Fruit fly (Drosophila melanogaster): ENCODE data around the gene CG32006.

The CG32006 gene

DNA sequence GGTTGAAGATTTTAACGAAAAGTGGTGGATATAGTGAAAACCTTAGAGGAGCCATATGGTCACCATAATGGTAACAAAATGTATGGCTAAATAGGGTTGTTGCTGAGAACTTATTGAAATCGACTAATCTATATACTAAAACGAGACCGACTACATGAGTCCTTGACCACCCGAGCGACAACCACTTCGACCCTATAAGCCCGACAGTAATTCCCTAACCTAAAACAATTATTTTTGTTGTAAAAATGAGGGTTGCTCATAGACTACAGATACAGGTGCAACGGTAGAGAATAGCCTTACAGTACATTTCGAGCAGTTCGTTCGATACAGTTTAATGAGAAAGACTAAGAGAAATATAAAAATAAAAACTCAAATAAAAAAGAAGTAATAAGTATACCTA, at the start of gene CG32006:
Gene CG32006, plus strand, starts transcription at position 312 of the 400 bp plus-strand sequence.
- TF ChIP-seq psq (optimal IDR thresholded peaks at IDR 0.05) (no peak), h (optimal IDR thresholded peaks at IDR 0.05) (no peak), insv (optimal IDR thresholded peaks at IDR 0.05) (no peak), Myc (optimal IDR thresholded peaks at IDR 0.05) (no peak), Sin3A (optimal IDR thresholded peaks at IDR 0.05) (no peak), ttk (optimal IDR thresholded peaks at IDR 0.05) (no peak)

DNA sequence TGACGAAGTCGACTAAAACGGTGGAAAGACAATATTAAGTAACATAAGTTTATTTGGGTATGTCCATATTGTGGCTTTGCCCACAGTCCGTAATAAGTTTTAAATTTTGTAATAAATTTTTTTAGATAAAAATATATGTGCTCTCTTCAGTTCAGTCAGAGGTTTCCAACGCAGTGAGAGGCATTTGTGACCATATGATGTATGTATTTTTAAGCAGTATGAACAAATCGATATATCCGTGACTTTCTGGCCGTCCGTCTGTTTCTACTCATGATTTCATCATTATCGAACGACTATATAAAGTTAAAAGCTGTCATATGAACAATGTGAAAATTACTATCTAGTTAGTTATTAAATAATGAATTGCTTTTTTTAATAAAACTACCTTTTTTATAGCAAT, 48.4 kb upstream of the CG32006 start:
- TF ChIP-seq Sin3A (optimal IDR thresholded peaks at IDR 0.05): no peak
- no peak for TF ChIP-seq h (optimal IDR thresholded peaks at IDR 0.05)
- no peak for TF ChIP-seq insv (optimal IDR thresholded peaks at IDR 0.05)
- TF ChIP-seq psq (optimal IDR thresholded peaks at IDR 0.05): no peak
- TF ChIP-seq ttk (optimal IDR thresholded peaks at IDR 0.05): no peak
- no peak for TF ChIP-seq Myc (optimal IDR thresholded peaks at IDR 0.05)

DNA sequence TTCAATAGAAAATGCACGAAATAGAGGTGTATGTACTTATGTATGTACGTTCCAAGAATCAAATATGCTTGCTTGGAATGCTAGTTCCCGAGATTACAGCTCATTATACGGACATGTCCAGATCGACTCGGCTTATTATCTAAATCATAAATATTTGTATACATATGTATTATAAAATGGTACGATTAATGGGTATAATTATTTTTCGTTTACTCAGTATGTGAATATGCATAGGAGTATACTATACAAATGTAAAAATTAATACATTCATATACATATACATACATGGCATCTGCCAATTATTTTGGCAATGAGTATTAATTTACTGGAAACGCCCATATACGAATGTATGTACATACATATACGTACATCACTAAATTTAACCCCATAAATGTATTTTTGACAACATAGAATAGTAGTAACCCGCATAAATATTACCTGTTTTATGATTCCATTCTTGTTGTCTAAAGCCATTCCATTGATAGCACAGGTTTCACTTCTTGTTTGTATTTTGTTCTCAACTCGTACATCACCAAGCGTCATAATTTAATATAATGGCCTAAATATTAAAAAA, 21.6 kb upstream of the CG32006 start:
- TF ChIP-seq h (optimal IDR thresholded peaks at IDR 0.05): no peak
- no peak for TF ChIP-seq Sin3A (optimal IDR thresholded peaks at IDR 0.05)
- TF ChIP-seq Myc (optimal IDR thresholded peaks at IDR 0.05): no peak
- TF ChIP-seq psq (optimal IDR thresholded peaks at IDR 0.05): no peak
- no peak for TF ChIP-seq insv (optimal IDR thresholded peaks at IDR 0.05)
- TF ChIP-seq ttk (optimal IDR thresholded peaks at IDR 0.05): no peak

DNA sequence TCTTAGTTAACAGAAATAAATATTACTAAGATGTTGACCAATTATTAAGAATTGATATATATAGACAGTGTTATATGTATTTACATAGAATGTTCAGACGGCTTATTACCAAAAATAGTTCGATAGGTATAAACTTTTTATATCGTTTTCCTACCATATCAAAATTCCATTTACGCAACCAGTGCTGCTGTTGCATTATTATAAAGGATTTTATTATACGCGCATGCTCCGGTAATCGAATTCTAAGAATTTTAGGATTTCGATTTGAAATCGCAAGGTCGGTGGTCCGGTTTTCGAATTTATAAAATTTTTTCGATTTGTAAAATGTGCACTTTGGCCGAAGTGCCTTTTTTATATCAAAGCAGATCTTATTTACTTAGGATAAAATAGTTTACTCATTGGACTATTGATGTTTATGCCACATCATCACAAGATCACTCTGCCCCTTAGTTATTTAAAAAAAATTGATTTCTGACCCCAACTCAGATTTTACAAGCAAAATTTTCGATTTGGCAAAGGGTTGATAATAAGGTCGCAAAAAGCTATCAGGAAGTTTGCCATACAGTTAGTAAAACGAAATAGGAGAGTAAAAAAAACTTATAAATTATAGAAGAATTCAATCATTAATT, 20.8 kb upstream of the CG32006 start, which contains the start of gene Ank:
Gene Ank, minus strand, starts transcription at position 206 of the 629 bp plus-strand sequence.
- no peak for TF ChIP-seq psq (optimal IDR thresholded peaks at IDR 0.05)
- no peak for TF ChIP-seq insv (optimal IDR thresholded peaks at IDR 0.05)

DNA sequence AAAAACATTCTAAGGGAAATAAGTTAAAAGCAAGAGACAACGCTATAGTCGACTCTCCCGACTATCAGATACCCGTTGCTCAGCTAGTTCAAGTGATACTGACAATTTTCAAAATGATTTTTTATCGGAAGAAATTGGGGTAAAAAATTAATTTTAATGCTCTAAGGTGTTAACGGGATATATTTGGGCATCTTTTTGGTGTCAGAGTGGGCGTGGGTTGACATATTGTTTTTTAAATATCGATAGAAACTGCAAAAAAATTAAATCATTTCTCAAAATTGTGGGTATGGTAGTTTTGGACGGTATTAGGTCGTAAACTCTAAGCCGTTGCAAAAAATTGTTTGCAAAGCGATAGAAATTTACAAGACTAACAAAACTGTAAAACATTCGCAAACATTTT, 20.0 kb upstream of the CG32006 start:
- TF ChIP-seq ttk (optimal IDR thresholded peaks at IDR 0.05) (no peak), psq (optimal IDR thresholded peaks at IDR 0.05) (no peak), Sin3A (optimal IDR thresholded peaks at IDR 0.05) (no peak)

DNA sequence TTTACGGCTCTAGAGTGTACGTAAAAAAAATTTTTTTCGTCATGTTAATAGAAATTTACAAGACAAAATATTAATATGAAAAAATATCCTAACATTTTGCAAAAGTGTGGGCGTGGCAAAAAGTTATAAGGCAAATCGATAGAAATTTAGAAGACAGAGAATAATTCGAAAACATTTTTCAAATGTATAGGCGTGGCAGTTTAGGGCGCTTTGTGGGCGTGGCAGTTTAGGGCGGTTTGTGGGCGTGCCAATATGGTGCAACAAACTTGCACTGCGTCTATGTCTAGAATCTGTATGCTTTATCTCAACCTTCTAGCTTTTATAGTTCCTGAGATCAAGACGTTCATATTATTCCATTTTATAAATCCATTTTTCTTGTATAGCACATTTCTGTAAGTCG, 19.6 kb upstream of the CG32006 start:
- TF ChIP-seq ttk (optimal IDR thresholded peaks at IDR 0.05) (no peak), insv (optimal IDR thresholded peaks at IDR 0.05) (no peak), Sin3A (optimal IDR thresholded peaks at IDR 0.05) (no peak), Myc (optimal IDR thresholded peaks at IDR 0.05) (no peak), psq (optimal IDR thresholded peaks at IDR 0.05) (no peak), h (optimal IDR thresholded peaks at IDR 0.05) (no peak)

DNA sequence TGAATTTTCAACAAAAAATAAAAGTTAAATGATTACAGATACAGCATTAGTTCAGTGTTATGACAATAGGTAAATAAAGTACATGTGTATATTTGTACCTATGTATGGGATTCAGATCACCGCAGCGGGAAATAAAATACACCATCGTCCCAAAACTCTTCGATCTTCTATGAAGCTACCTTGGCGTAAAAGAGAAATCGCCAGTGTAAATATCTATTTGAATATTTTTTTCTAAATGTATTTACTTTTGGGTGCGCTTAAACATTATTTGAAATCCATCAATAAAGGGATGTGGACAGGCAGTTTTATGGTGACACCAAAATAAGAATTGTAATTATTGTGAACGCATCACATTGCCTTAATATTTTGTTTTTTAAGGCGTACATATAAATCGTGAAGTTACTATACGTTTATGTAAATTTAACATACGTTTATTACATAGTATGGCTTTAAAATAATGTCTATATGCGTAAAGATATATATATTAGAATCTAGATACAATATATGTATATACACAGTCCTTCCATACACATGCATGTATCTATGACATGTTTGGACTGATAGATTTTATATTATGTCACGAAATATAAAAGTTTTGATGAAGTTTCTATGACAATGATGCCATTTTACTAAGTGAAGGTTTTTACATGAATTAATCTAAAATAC, 18.5 kb upstream of the CG32006 start, which contains the start of gene anne:
Gene anne, plus strand, starts transcription at position 263 of the 666 bp plus-strand sequence.
- TF ChIP-seq psq (optimal IDR thresholded peaks at IDR 0.05) (no peak), Sin3A (optimal IDR thresholded peaks at IDR 0.05) (no peak), insv (optimal IDR thresholded peaks at IDR 0.05) (no peak), ttk (optimal IDR thresholded peaks at IDR 0.05) (no peak), h (optimal IDR thresholded peaks at IDR 0.05) (peak; percentile 58)

DNA sequence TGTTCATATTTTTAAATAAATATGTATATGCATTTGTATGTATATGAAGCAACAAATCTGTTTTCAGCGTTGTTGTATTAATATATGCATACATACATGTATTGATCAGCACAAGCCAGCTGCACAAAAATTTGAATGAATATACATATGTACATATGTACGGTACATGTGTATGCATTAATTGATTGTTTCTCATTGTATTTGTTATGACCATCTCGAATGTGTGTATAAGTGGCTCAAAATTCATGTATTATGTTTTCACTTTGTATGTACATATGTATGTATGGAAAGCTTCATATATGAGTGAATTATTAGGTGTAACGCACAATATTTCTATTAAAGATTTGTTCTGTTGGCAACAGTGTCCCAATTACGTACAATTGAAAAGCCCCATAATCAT, 14.6 kb upstream of the CG32006 start:
- TF ChIP-seq Sin3A (optimal IDR thresholded peaks at IDR 0.05) (no peak), Myc (optimal IDR thresholded peaks at IDR 0.05) (no peak), h (optimal IDR thresholded peaks at IDR 0.05) (no peak), insv (optimal IDR thresholded peaks at IDR 0.05) (no peak), psq (optimal IDR thresholded peaks at IDR 0.05) (no peak), ttk (optimal IDR thresholded peaks at IDR 0.05) (no peak)

DNA sequence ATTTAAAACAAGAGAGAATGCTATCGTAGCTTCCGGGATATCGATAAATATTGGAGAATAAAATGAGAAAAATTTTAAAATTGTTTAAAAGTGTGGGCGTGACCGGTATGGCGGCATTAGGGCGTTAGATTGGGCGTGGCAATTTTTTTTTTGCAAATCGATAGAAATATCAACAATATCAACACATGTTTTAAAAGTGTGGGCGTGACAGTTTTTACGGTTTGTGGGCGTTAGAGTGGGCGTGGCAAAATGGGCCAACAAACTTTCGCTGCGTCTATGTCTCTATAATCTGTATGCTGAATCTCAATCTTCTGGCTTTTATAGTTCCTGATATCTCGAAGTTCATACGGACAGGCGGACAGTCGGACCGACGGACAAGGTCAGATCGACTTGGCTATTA, 1.4 kb upstream of the CG32006 start:
- TF ChIP-seq Sin3A (optimal IDR thresholded peaks at IDR 0.05): no peak
- TF ChIP-seq Myc (optimal IDR thresholded peaks at IDR 0.05): no peak
- TF ChIP-seq h (optimal IDR thresholded peaks at IDR 0.05): no peak
- no peak for TF ChIP-seq ttk (optimal IDR thresholded peaks at IDR 0.05)
- no peak for TF ChIP-seq psq (optimal IDR thresholded peaks at IDR 0.05)
- TF ChIP-seq insv (optimal IDR thresholded peaks at IDR 0.05): no peak

DNA sequence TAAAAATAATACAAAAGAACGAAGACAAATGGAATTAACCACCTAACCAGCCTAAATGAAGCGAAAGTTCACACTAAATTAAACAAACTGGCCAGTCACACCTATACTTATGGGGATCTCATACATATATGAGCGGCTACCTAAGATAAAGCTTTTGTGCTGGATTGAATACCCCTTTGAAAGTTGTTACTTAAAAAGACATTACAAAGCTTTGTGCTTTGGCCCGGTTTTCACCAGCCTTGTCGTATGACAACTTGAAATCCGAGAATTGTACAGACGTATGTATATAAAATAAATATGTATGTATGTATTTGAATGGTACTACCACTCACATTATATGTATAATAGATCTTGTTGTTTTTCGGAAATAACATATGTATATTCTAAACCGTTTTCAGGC, 5.4 kb downstream of the CG32006 start, which contains the start of gene CG31997:
Gene CG31997, minus strand, starts transcription at position 84 of the 400 bp plus-strand sequence.
- no peak for TF ChIP-seq ttk (optimal IDR thresholded peaks at IDR 0.05)
- TF ChIP-seq Myc (optimal IDR thresholded peaks at IDR 0.05): no peak
- TF ChIP-seq h (optimal IDR thresholded peaks at IDR 0.05): no peak
- no peak for TF ChIP-seq psq (optimal IDR thresholded peaks at IDR 0.05)
- TF ChIP-seq insv (optimal IDR thresholded peaks at IDR 0.05): no peak
- no peak for TF ChIP-seq Sin3A (optimal IDR thresholded peaks at IDR 0.05)

DNA sequence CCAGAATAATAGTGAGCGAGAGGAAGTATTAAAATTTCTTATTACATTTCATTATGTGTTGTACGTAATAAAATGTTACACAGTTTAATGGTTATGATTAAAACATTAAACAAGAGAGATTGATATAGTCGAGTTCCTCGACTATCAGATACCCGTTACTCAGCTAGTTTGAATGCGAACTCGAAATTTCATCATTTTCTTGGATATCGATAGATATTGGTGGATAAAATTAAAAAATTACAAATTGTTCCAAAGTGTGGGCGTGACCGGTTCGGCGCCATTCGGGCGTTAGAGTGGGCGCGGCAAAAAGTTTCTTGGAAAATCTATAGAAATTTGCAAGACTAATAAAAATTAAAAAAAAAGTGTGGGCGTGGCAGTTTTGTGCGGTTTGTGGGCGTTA, 14.6 kb downstream of the CG32006 start:
- no peak for TF ChIP-seq Myc (optimal IDR thresholded peaks at IDR 0.05)
- no peak for TF ChIP-seq Sin3A (optimal IDR thresholded peaks at IDR 0.05)
- TF ChIP-seq h (optimal IDR thresholded peaks at IDR 0.05): no peak
- TF ChIP-seq insv (optimal IDR thresholded peaks at IDR 0.05): no peak
- no peak for TF ChIP-seq psq (optimal IDR thresholded peaks at IDR 0.05)
- no peak for TF ChIP-seq ttk (optimal IDR thresholded peaks at IDR 0.05)

DNA sequence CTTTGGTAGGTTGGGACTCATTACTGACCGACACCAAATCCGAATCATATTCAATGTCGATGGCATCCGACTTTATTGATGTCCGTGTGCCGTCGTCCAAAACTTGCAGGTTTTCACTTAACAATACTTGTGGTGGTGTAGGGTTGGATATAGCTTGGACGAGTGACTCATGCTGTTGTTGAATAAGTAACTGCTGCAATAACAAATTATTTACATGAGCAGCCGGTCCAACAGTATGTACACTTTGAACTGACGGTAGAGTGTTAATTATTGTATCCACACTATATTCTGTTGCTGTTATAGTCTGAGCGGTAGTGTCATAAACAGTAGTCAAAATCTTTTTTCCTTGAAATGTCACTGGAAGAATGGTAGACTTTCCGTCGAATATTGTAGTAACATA, 17.0 kb downstream of the CG32006 start:
- no peak for TF ChIP-seq Sin3A (optimal IDR thresholded peaks at IDR 0.05)
- no peak for TF ChIP-seq psq (optimal IDR thresholded peaks at IDR 0.05)
- no peak for TF ChIP-seq insv (optimal IDR thresholded peaks at IDR 0.05)
- TF ChIP-seq h (optimal IDR thresholded peaks at IDR 0.05): no peak
- no peak for TF ChIP-seq Myc (optimal IDR thresholded peaks at IDR 0.05)
- TF ChIP-seq ttk (optimal IDR thresholded peaks at IDR 0.05): no peak
